Fruit fly (Drosophila melanogaster) whole organism, embryonic: Measurements from ENCODE around the gene CG31068.

Experiments
- CG1024 ChIP-seq: fragments of 200-800 bp; sonication (Bioruptor generic); IDR thresholded peaks from 2 replicates; pipeline ENCODE4 v1.3.6; 2022; ENCODE audit warnings: missing biosample characterization, missing genetic modification characterization
- CG11093 ChIP-seq: fragments of 200-800 bp; sonication (Bioruptor generic); IDR thresholded peaks from 3 replicates; pipeline ENCODE4 v1.3.6; 2022; ENCODE audit warnings: missing biosample characterization, missing genetic modification characterization
- CG12104 ChIP-seq: fragments of 200-800 bp; sonication (Bioruptor generic); optimal IDR thresholded peaks from 3 replicates; lab custom pipeline; 2016; ENCODE audit warnings: missing biosample characterization, missing genetic modification characterization
- CG12155 ChIP-seq: fragments of 200-800 bp; sonication (Bioruptor generic); optimal IDR thresholded peaks from 3 replicates; lab custom pipeline; 2016; ENCODE audit warnings: missing biosample characterization, missing genetic modification characterization
- CG12219 ChIP-seq: fragments of 200-800 bp; sonication (Bioruptor generic); optimal IDR thresholded peaks from 3 replicates; lab custom pipeline; 2018; ENCODE audit warnings: missing biosample characterization, mild to moderate bottlenecking, missing genetic modification characterization
- CG1233 ChIP-seq: fragments of 200-800 bp; sonication (Bioruptor generic); optimal IDR thresholded peaks from 4 replicates; lab custom pipeline; 2018; ENCODE audit warnings: missing biosample characterization, mild to moderate bottlenecking, missing genetic modification characterization
- CG1529 ChIP-seq: fragments of 200-800 bp; sonication (Bioruptor generic); optimal IDR thresholded peaks from 3 replicates; lab custom pipeline; 2018; ENCODE audit warnings: missing biosample characterization, missing genetic modification characterization
- CG1602 ChIP-seq: fragments of 200-800 bp; sonication (Bioruptor generic); optimal IDR thresholded peaks from 3 replicates; lab custom pipeline; 2016; ENCODE audit warnings: missing biosample characterization, missing genetic modification characterization
- CG1647 ChIP-seq: fragments of 200-800 bp; sonication (Bioruptor generic); optimal IDR thresholded peaks from 3 replicates; lab custom pipeline; 2016; ENCODE audit warnings: missing biosample characterization, missing genetic modification characterization
- CG1832 ChIP-seq: fragments of 200-800 bp; sonication (Bioruptor generic); optimal IDR thresholded peaks from 2 replicates; lab custom pipeline; 2017; ENCODE audit warnings: missing biosample characterization, mild to moderate bottlenecking, missing genetic modification characterization, inconsistent platforms
- CG2202 ChIP-seq: fragments of 200-800 bp; sonication (Bioruptor generic); optimal IDR thresholded peaks from 2 replicates; lab custom pipeline; 2018; ENCODE audit warnings: missing biosample characterization, mild to moderate bottlenecking, missing genetic modification characterization
- CG30431 ChIP-seq: fragments of 200-800 bp; sonication (Bioruptor generic); optimal IDR thresholded peaks from 2 replicates; lab custom pipeline; 2017; ENCODE audit warnings: missing biosample characterization, missing genetic modification characterization
- CG31441 ChIP-seq: fragments of 200-800 bp; sonication (Bioruptor generic); IDR thresholded peaks from 2 replicates; pipeline ENCODE4 v1.3.6; 2022; ENCODE audit warnings: missing biosample characterization, missing genetic modification characterization
- CG32532 ChIP-seq: fragments of 200-800 bp; sonication (Bioruptor generic); IDR thresholded peaks from 2 replicates; pipeline ENCODE4 v1.3.6; 2022; ENCODE audit warnings: missing biosample characterization, missing genetic modification characterization
- CG33557 ChIP-seq: fragments of 200-800 bp; sonication (Bioruptor generic); optimal IDR thresholded peaks from 2 replicates; lab custom pipeline; 2019; ENCODE audit warnings: missing biosample characterization, mild to moderate bottlenecking, missing genetic modification characterization, moderate library complexity
- CG34376 ChIP-seq: fragments of 200-800 bp; sonication (Bioruptor generic); optimal IDR thresholded peaks from 2 replicates; lab custom pipeline; 2018; ENCODE audit warnings: missing biosample characterization, mild to moderate bottlenecking, missing genetic modification characterization
- CG3995 ChIP-seq: fragments of 200-800 bp; sonication (Bioruptor generic); optimal IDR thresholded peaks from 3 replicates; lab custom pipeline; 2016; ENCODE audit warnings: missing biosample characterization, missing genetic modification characterization
- CG4328 ChIP-seq: fragments of 200-800 bp; sonication (Bioruptor generic); optimal IDR thresholded peaks from 3 replicates; lab custom pipeline; 2017; ENCODE audit warnings: missing biosample characterization, missing genetic modification reagents, missing genetic modification characterization
- CG6654 ChIP-seq: fragments of 200-800 bp; sonication (Bioruptor generic); optimal IDR thresholded peaks from 2 replicates; lab custom pipeline; 2017; ENCODE audit warnings: missing biosample characterization, mild to moderate bottlenecking, missing genetic modification characterization
- CG7357 ChIP-seq: fragments of 200-800 bp; sonication (Bioruptor generic); IDR thresholded peaks from 3 replicates; pipeline ENCODE4 v1.3.6; 2022; ENCODE audit warnings: missing biosample characterization, missing genetic modification characterization
- CG7963 ChIP-seq: fragments of 200-800 bp; sonication (Bioruptor generic); IDR thresholded peaks from 3 replicates; pipeline ENCODE4 v1.3.6; 2022; ENCODE audit warnings: missing biosample characterization, missing genetic modification characterization; ENCODE audit not compliant: partially characterized antibody
- D ChIP-seq, 2 experiments: fragments of 200-800 bp in 1 of 2; fragments of >200 bp in 1 of 2; sonication (Bioruptor generic) in 1 of 2; optimal IDR thresholded peaks; 2 replicates in 1 of 2; 3 replicates in 1 of 2; lab custom pipeline; 2017; ENCODE audit warnings: mild to moderate bottlenecking in 1 of 2, missing biosample characterization in 1 of 2, missing genetic modification characterization in 1 of 2, missing genetic modification reagents in 1 of 2
- D19B ChIP-seq: fragments of 200-800 bp; sonication (Bioruptor generic); optimal IDR thresholded peaks from 2 replicates; lab custom pipeline; 2017; ENCODE audit warnings: missing biosample characterization, mild to moderate bottlenecking, missing genetic modification characterization
- Ets97D ChIP-seq: fragments of 200-800 bp; sonication (Bioruptor generic); optimal IDR thresholded peaks from 3 replicates; lab custom pipeline; 2016; ENCODE audit warnings: missing biosample characterization, missing genetic modification characterization
- Mes4 ChIP-seq: fragments of 200-800 bp; sonication (Bioruptor generic); optimal IDR thresholded peaks from 2 replicates; lab custom pipeline; 2016; ENCODE audit warnings: missing biosample characterization, missing genetic modification characterization
- NK7.1 ChIP-seq: fragments of 200-800 bp; sonication (Bioruptor generic); optimal IDR thresholded peaks from 3 replicates; lab custom pipeline; 2016; ENCODE audit warnings: missing biosample characterization, missing genetic modification characterization
- Optix ChIP-seq: fragments of 200-800 bp; sonication (Bioruptor generic); IDR thresholded peaks from 3 replicates; pipeline ENCODE4 v1.3.6; 2022; ENCODE audit warnings: missing biosample characterization, missing genetic modification characterization
- Ravus ChIP-seq: fragments of 200-800 bp; sonication (Bioruptor generic); IDR thresholded peaks from 2 replicates; pipeline ENCODE4 v1.3.6; 2022; ENCODE audit warnings: missing biosample characterization, missing genetic modification characterization
- Sox102F ChIP-seq: fragments of 200-800 bp; sonication (Bioruptor generic); optimal IDR thresholded peaks from 2 replicates; lab custom pipeline; 2018; ENCODE audit warnings: missing biosample characterization, mild to moderate bottlenecking, missing genetic modification characterization, moderate library complexity
- Ssrp ChIP-seq: fragments of 200-800 bp; sonication (Bioruptor generic); optimal IDR thresholded peaks from 2 replicates; lab custom pipeline; 2018; ENCODE audit warnings: missing biosample characterization, mild to moderate bottlenecking, missing genetic modification characterization, moderate library complexity
- Xrp1 ChIP-seq: fragments of 200-800 bp; sonication (Bioruptor generic); IDR thresholded peaks from 2 replicates; pipeline ENCODE4 v1.3.6; 2022; ENCODE audit warnings: missing biosample characterization, missing genetic modification characterization
- ap ChIP-seq: fragments of 200-800 bp; sonication (Bioruptor generic); IDR thresholded peaks from 2 replicates; pipeline ENCODE4 v1.3.6; 2022; ENCODE audit warnings: missing biosample characterization, missing genetic modification characterization
- br ChIP-seq: fragments of >200 bp; optimal IDR thresholded peaks from 2 replicates; lab custom pipeline; 2017
- cg ChIP-seq: fragments of 200-800 bp; sonication (Bioruptor generic); optimal IDR thresholded peaks from 3 replicates; lab custom pipeline; 2019; ENCODE audit warnings: missing biosample characterization, mild to moderate bottlenecking, missing genetic modification characterization, moderate library complexity
- crc ChIP-seq: fragments of 200-800 bp; sonication (Bioruptor generic); optimal IDR thresholded peaks from 2 replicates; lab custom pipeline; 2016; ENCODE audit warnings: missing biosample characterization, missing genetic modification characterization
- disco-r ChIP-seq: fragments of 200-800 bp; sonication (Bioruptor generic); optimal IDR thresholded peaks from 2 replicates; lab custom pipeline; 2016; ENCODE audit warnings: missing biosample characterization, missing genetic modification characterization
- gem ChIP-seq: fragments of 200-800 bp; sonication (Bioruptor generic); optimal IDR thresholded peaks from 2 replicates; lab custom pipeline; 2019; ENCODE audit warnings: missing biosample characterization, mild to moderate bottlenecking, missing genetic modification characterization, moderate library complexity
- ham ChIP-seq: fragments of 200-800 bp; sonication (Bioruptor generic); IDR thresholded peaks from 2 replicates; pipeline ENCODE4 v1.3.6; 2022; ENCODE audit warnings: missing biosample characterization, missing genetic modification characterization
- jigr1 ChIP-seq: fragments of 200-800 bp; sonication (Bioruptor generic); IDR thresholded peaks from 3 replicates; pipeline ENCODE4 v1.3.6; 2022; ENCODE audit warnings: missing biosample characterization, missing genetic modification characterization
- kah ChIP-seq: fragments of 200-800 bp; sonication (Bioruptor generic); optimal IDR thresholded peaks from 2 replicates; lab custom pipeline; 2018; ENCODE audit warnings: missing biosample characterization, mild to moderate bottlenecking, missing genetic modification characterization
- mld ChIP-seq: fragments of 200-800 bp; sonication (Bioruptor generic); IDR thresholded peaks from 3 replicates; pipeline ENCODE4 v1.3.6; 2022; ENCODE audit warnings: missing biosample characterization, missing genetic modification characterization; ENCODE audit not compliant: partially characterized antibody
- sc ChIP-seq, 3 experiments: fragments of >200 bp in 2 of 3; fragments of 200-800 bp in 1 of 3; sonication (Bioruptor generic) in 1 of 3; optimal IDR thresholded peaks; 2 replicates in 2 of 3; 3 replicates in 1 of 3; lab custom pipeline; 2017; ENCODE audit warnings: mild to moderate bottlenecking in 1 of 3, missing biosample characterization in 1 of 3, missing genetic modification characterization in 1 of 3, missing genetic modification reagents in 1 of 3
- sisA ChIP-seq: fragments of 200-800 bp; sonication (Bioruptor generic); IDR thresholded peaks from 2 replicates; pipeline ENCODE4 v1.3.6; 2022; ENCODE audit warnings: missing biosample characterization, missing genetic modification characterization
- sob ChIP-seq: fragments of 200-800 bp; sonication (Bioruptor generic); IDR thresholded peaks from 2 replicates; pipeline ENCODE4 v1.3.6; 2022; ENCODE audit warnings: missing biosample characterization, missing genetic modification characterization
- stwl ChIP-seq: fragments of 200-800 bp; sonication (Bioruptor generic); optimal IDR thresholded peaks from 3 replicates; lab custom pipeline; 2018; ENCODE audit warnings: missing biosample characterization, mild to moderate bottlenecking, missing genetic modification characterization, moderate library complexity
- usp ChIP-seq: fragments of >200 bp; optimal IDR thresholded peaks from 2 replicates; lab custom pipeline; 2017; ENCODE audit warnings: missing biosample characterization, missing genetic modification characterization
- zen2 ChIP-seq: fragments of 200-800 bp; sonication (Bioruptor generic); IDR thresholded peaks from 3 replicates; pipeline ENCODE4 v1.3.6; 2022; ENCODE audit warnings: missing biosample characterization, missing genetic modification characterization; ENCODE audit not compliant: partially characterized antibody
- zf30C ChIP-seq: fragments of 200-800 bp; sonication (Bioruptor generic); optimal IDR thresholded peaks from 3 replicates; lab custom pipeline; 2018; ENCODE audit warnings: missing biosample characterization, mild to moderate bottlenecking, missing genetic modification characterization

CG31068 gene

DNA sequence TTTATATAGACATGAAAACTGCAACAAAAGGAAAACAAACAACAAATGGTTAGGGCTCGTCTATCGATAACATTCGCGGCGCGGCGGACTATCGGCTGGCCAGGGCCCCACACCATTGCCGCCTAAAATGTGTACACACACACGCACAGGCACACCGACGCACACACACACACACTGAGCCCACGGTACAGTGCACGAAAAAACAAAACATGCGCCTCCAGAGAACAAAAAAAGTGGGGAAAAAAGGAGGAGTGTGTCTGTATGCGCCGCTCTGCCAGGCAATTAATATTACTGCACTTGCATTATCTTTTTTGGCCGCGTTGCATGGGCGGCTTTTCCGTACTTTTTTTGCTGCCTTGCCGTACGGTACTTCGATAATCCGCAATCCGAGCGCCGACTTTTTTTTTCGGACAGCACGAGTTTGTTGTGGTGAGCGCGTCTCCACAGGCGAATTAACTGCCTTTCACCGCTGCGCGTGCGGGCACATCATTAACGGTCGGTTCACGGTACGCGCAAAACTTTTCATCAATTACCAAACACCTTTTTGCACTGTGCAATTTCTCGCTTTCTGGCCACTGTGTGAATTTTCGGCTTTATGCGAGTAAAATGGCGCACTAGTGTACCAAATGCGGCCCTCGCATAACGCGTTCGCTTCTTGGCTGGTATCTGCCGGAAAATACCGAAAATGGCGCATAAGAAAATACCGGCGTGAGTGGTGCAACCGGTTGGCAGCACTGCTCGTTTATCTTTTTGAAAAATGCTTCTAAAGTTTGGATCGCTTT is 30.1 kb downstream of the CG31068 start, which contains the start of gene woc (continued):
- TF ChIP-seq Optix (peak; percentile 28; the same call in 1 of the 3 replicates), Ravus (peak; percentile 4; the same call in 1 of the 2 replicates), zf30C (GFP tag; lab: Kevin White, UChicago) (peak; percentile 90), jigr1 (GFP tag; lab: Robert Waterston, UW) (no peak), CG7963 (GFP tag; lab: Robert Waterston, UW) (peak; percentile 82), CG3995 (GFP tag; lab: Kevin White, UChicago) (no peak), mld (GFP tag; lab: Robert Waterston, UW) (peak; percentile 77), D19B (GFP tag; lab: Kevin White, UChicago) (no peak), disco-r (GFP tag; lab: Kevin White, UChicago) (peak; percentile 4), Mes4 (GFP tag; lab: Kevin White, UChicago) (no peak), CG1602 (GFP tag; lab: Kevin White, UChicago) (peak; percentile 45), kah (GFP tag; lab: Kevin White, UChicago) (no peak), usp (GFP tag; lab: Kevin White, UChicago) (no peak), Ets97D (peak; percentile 76), CG1024 (GFP tag; lab: Robert Waterston, UW) (0 out of 2 replicates have a peak, but pooled peaks have one; percentile 2), CG31441 (no peak), gem (no peak), ap (GFP tag; lab: Robert Waterston, UW) (0 out of 2 replicates have a peak, but pooled peaks have one; percentile 42), ham (GFP tag; lab: Robert Waterston, UW) (no peak), br (lab: Kevin White, UChicago) (no peak), CG1647 (GFP tag; lab: Kevin White, UChicago) (no peak), CG2202 (tag; lab: Kevin White, UChicago) (no peak), CG6654 (GFP tag; lab: Kevin White, UChicago) (no peak), CG32532 (GFP tag; lab: Robert Waterston, UW) (peak; percentile 68; the same call in 1 of the 2 replicates), D (optimal IDR thresholded peaks at IDR 0.05; lab: Kevin White, UChicago) (peak; percentile 91), D (GFP tag; optimal IDR thresholded peaks at IDR 0.05; lab: Kevin White, UChicago) (no peak), sob (GFP tag; lab: Robert Waterston, UW) (peak; percentile 19; the same call in 1 of the 2 replicates), zen2 (GFP tag; lab: Robert Waterston, UW) (peak; percentile 95), CG1529 (GFP tag; lab: Kevin White, UChicago) (no peak), CG4328 (GFP tag; lab: Kevin White, UChicago) (no peak), CG34376 (no peak), CG12155 (no peak), CG1233 (GFP tag; lab: Kevin White, UChicago) (peak; percentile 16), sc (optimal IDR thresholded peaks at IDR 0.05; lab: Kevin White, UChicago) (no peak), sc (GFP tag; optimal IDR thresholded peaks at IDR 0.05; lab: Kevin White, UChicago) (no peak), CG1832 (GFP tag; lab: Kevin White, UChicago) (no peak), CG30431 (GFP tag; lab: Kevin White, UChicago) (peak; percentile 46), CG33557 (GFP tag; lab: Kevin White, UChicago) (no peak), NK7.1 (peak; percentile 37), CG12104 (GFP tag; lab: Kevin White, UChicago) (peak; percentile 43), cg (GFP tag; lab: Kevin White, UChicago) (peak; percentile 98), CG7357 (GFP tag; lab: Robert Waterston, UW) (peak; percentile 54; the same call in 1 of the 3 replicates), sisA (GFP tag; lab: Robert Waterston, UW) (peak; percentile 60), Sox102F (GFP tag; lab: Kevin White, UChicago) (no peak), Xrp1 (no peak), Ssrp (tag; lab: Kevin White, UChicago) (no peak), CG11093 (GFP tag; lab: Robert Waterston, UW) (0 out of 3 replicates have a peak, but pooled peaks have one; percentile 21), stwl (tag; lab: Kevin White, UChicago) (peak; percentile 90), CG12219 (no peak), crc (GFP tag; lab: Kevin White, UChicago) (peak; percentile 25)
